Fruit fly (Drosophila melanogaster) whole organism: ENCODE results near the gene CG11089.

ENCODE experiments used
- CG8478 ChIP-seq: fragments of >200 bp; optimal IDR thresholded peaks from 2 replicates; lab custom pipeline; 2018; ENCODE audit warnings: inconsistent platforms
- Dll ChIP-seq: fragments of >200 bp; optimal IDR thresholded peaks from 2 replicates; lab custom pipeline; 2017
- EcR ChIP-seq, 2 experiments: fragments of >200 bp; optimal IDR thresholded peaks; 2 replicates each; lab custom pipeline; 2017; ENCODE audit warnings: missing biosample characterization in 2 of 2, missing genetic modification characterization in 2 of 2, missing genetic modification reagents in 2 of 2
- pan ChIP-seq: fragments of >200 bp; optimal IDR thresholded peaks from 2 replicates; lab custom pipeline; 2017
- psq ChIP-seq: fragments of >200 bp; optimal IDR thresholded peaks from 2 replicates; lab custom pipeline; 2017
- usp ChIP-seq: fragments of >200 bp; optimal IDR thresholded peaks from 2 replicates; lab custom pipeline; 2017; ENCODE audit warnings: missing biosample characterization, missing genetic modification characterization, mixed read lengths

The CG11089 gene

dm6 chr3R:24905959-24906634 lies 29.3 kb downstream of the CG11089 start, which contains the start of gene CG13643:
TSS of gene CG13643 (minus strand) at chr3R:24906004.
- TF ChIP-seq Dll (lab: Kevin White, UChicago) = no peak
- TF ChIP-seq pan = no peak
- TF ChIP-seq usp (GFP tag; lab: Kevin White, UChicago) = no peak
- no peak for TF ChIP-seq CG8478 (lab: Kevin White, UChicago)
- no peak for TF ChIP-seq EcR (GFP tag; optimal IDR thresholded peaks at IDR 0.05; lab: Kevin White, UChicago)
- TF ChIP-seq psq = no peak

dm6 chr3R:24906648-24907047 lies 29.8 kb downstream of the CG11089 start:
- TF ChIP-seq usp (GFP tag; lab: Kevin White, UChicago) (no peak), pan (no peak), Dll (lab: Kevin White, UChicago) (no peak), CG8478 (lab: Kevin White, UChicago) (no peak), psq (no peak)

dm6 chr3R:24908034-24908433 lies 31.2 kb downstream of the CG11089 start:
- TF ChIP-seq usp (GFP tag; lab: Kevin White, UChicago) = no peak
- no peak for TF ChIP-seq psq
- TF ChIP-seq Dll (lab: Kevin White, UChicago) = no peak
- TF ChIP-seq EcR (GFP tag; optimal IDR thresholded peaks at IDR 0.05; lab: Kevin White, UChicago) = no peak
- TF ChIP-seq pan = no peak

DNA sequence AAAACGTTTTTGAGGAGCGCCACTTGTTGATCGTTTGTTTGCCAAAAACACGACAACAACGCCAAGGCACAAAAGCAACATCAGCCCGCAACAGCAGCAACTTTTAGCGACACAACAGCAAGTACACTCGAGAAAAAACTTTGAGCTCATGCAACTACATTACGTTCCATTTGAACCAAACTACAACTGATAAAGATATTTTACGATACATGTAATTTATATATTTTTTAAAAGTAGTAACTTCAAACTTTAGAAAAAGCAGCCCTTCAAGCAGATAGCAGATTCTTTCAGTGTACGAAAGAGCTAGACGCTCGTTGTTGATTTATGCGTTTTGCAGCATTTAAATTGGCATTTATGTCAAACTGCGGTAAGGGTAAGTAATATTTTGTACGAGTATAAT lies 33.3 kb downstream of the CG11089 start:
- TF ChIP-seq EcR (GFP tag; optimal IDR thresholded peaks at IDR 0.05; lab: Kevin White, UChicago) (no peak), CG8478 (lab: Kevin White, UChicago) (no peak), pan (no peak), Dll (lab: Kevin White, UChicago) (no peak), psq (no peak), usp (GFP tag; lab: Kevin White, UChicago) (no peak)

DNA sequence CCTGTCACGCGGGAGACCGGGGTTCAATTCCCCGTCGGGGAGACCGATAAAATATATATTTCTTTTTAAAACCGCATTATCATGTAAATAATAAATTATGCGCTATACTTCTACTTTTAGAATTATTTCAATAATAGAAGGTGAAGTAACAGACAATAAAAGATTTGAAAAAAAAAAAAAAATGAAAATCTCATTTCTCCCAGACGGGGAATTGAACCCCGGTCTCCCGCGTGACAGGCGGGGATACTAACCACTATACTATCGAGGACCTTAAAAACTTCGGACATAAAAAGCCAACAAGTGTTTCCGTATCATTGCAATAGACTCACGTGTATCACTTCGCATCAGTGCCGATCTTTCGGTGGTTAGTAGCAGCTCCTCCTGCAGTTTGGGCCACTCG lies 38.0 kb downstream of the CG11089 start:
- TF ChIP-seq usp (GFP tag; lab: Kevin White, UChicago) (no peak), EcR (GFP tag; optimal IDR thresholded peaks at IDR 0.05; lab: Kevin White, UChicago) (no peak), pan (no peak), psq (no peak), CG8478 (lab: Kevin White, UChicago) (no peak), Dll (lab: Kevin White, UChicago) (no peak)

dm6 chr3R:24917814-24918636 lies 41.2 kb downstream of the CG11089 start, which contains the start of the genes PIG-S, sud1 and CG11168:
TSS of gene PIG-S (minus strand) at chr3R:24917864.
TSS of gene sud1 (minus strand) at chr3R:24917864.
TSS of gene CG11168 (plus strand) at chr3R:24918106.
- TF ChIP-seq Dll (lab: Kevin White, UChicago) = no peak
- no peak for TF ChIP-seq usp (GFP tag; lab: Kevin White, UChicago)
- TF ChIP-seq EcR (GFP tag; optimal IDR thresholded peaks at IDR 0.05; lab: Kevin White, UChicago) = no peak
- no peak for TF ChIP-seq CG8478 (lab: Kevin White, UChicago)
- TF ChIP-seq psq = no peak
- no peak for TF ChIP-seq pan

- TF ChIP-seq pan = no peak
- no peak for TF ChIP-seq Dll (lab: Kevin White, UChicago)
- TF ChIP-seq psq = no peak
- TF ChIP-seq usp (GFP tag; lab: Kevin White, UChicago) = no peak
- TF ChIP-seq CG8478 (lab: Kevin White, UChicago) = no peak
- TF ChIP-seq EcR (GFP tag; optimal IDR thresholded peaks at IDR 0.05; lab: Kevin White, UChicago) = no peak
These were observed 45.4 kb downstream of the CG11089 start, which contains the start of gene Mink for dm6 chr3R:24922270-24922669. TSS of gene Mink (plus strand) at chr3R:24922473.

DNA sequence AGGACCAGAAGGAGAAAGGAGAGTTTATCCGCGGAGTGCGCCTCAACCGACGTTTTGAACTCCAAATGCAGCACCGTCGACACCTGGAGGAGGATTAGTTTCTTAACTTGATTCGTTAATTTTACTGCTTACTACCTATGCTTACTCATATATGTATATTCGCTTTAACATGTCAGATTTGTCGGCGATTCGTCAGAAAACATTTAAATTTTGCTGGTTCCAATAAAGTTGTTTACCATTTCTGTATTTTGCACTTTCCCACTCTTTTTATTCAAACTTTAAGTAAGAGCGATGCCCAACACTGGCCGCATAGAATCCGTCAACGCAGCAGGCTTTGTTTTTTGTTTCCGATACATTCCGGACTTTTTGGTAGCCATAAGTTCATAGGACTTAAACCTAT lies 48.1 kb downstream of the CG11089 start, which contains the start of gene Trf4-2:
TSS of gene Trf4-2 (plus strand) at position 301 of the 400 bp plus-strand sequence.
- no peak for TF ChIP-seq psq
- TF ChIP-seq CG8478 (lab: Kevin White, UChicago) = no peak
- no peak for TF ChIP-seq Dll (lab: Kevin White, UChicago)
- no peak for TF ChIP-seq pan
- TF ChIP-seq EcR (GFP tag; optimal IDR thresholded peaks at IDR 0.05; lab: Kevin White, UChicago) = no peak
- no peak for TF ChIP-seq usp (GFP tag; lab: Kevin White, UChicago)

- TF ChIP-seq pan (no peak), Dll (lab: Kevin White, UChicago) (no peak), psq (no peak), EcR (GFP tag; optimal IDR thresholded peaks at IDR 0.05; lab: Kevin White, UChicago) (no peak), CG8478 (lab: Kevin White, UChicago) (no peak), usp (GFP tag; lab: Kevin White, UChicago) (no peak)
These were observed 50.0 kb downstream of the CG11089 start for dm6 chr3R:24926752-24927320.
